Worm (Caenorhabditis elegans) whole organism, midembryonic: Measurements from ENCODE around the gene sek-5.

Experiments used
- T22C8.4 ChIP-seq: fragments of 200-800 bp; sonication (Bioruptor generic); IDR thresholded peaks from 2 replicates; pipeline ENCODE4 v1.3.6; 2022; ENCODE audit warnings: missing genetic modification characterization, missing compliant biosample characterization
- cog-1 ChIP-seq: sonication (generic microtip); optimal IDR thresholded peaks from 2 replicates; lab custom pipeline; 2016; ENCODE audit warnings: missing genetic modification characterization, missing compliant biosample characterization
- flt-1 ChIP-seq: fragments of 200-800 bp; sonication (Bioruptor generic); IDR thresholded peaks from 2 replicates; pipeline ENCODE4 v1.3.6; 2022; ENCODE audit warnings: missing genetic modification characterization, missing compliant biosample characterization
- ref-1 ChIP-seq: fragments of 200-800 bp; sonication (Bioruptor generic); conservative IDR thresholded peaks from 2 replicates; pipeline ENCODE4 v1.3.6; 2022; ENCODE audit warnings: missing genetic modification reagents, missing genetic modification characterization, missing compliant biosample characterization

- TF ChIP-seq T22C8.4 (GFP tag; lab: Robert Waterston, UW): no peak
- TF ChIP-seq flt-1: no peak
- no peak for TF ChIP-seq ref-1
- TF ChIP-seq cog-1 (tag; lab: Kevin White, UChicago): no peak
These were observed 35.4 kb upstream of the sek-5 start, which contains the start of gene C26B9.7 for ce11 chrX:5342007-5342406.
